Worm (Caenorhabditis elegans): Measurements from ENCODE around the gene C07H4.1.

Gene C07H4.1

ce11 chrII:9054604-9055003 lies 38.9 kb downstream of the C07H4.1 start, which contains the start of gene chmp-7 (continued):
- TF ChIP-seq unc-62 (GFP tag; optimal IDR thresholded peaks at IDR 0.05) (no peak), unc-98 (GFP tag; IDR thresholded peaks at IDR 0.05) (0 out of 2 replicates have a peak, but pooled peaks have one; percentile 65), ceh-8 (GFP tag; optimal IDR thresholded peaks at IDR 0.05) (peak; percentile 22), nhr-85 (tag) (peak; percentile 92), ztf-4 (tag; optimal IDR thresholded peaks at IDR 0.05) (peak; percentile 70), snpc-4 (tag; optimal IDR thresholded peaks at IDR 0.05) (peak; percentile 78), ztf-11 (tag; optimal IDR thresholded peaks at IDR 0.05) (peak in 1 of 2 experiments; percentile 58), nhr-84 (tag; optimal IDR thresholded peaks at IDR 0.05) (no peak), mab-9 (GFP tag; IDR thresholded peaks at IDR 0.05) (peak; percentile 44; the same call in 1 of the 2 replicates), nhr-28 (tag; optimal IDR thresholded peaks at IDR 0.05) (no peak), Y116A8C.19 (tag; optimal IDR thresholded peaks at IDR 0.05; ENCODE audit: borderline replicate concordance) (no peak), lin-13 (GFP tag; optimal IDR thresholded peaks at IDR 0.05) (peak; percentile 79), rnt-1 (tag; optimal IDR thresholded peaks at IDR 0.05) (peak; percentile 92), C16A3.4 (tag; optimal IDR thresholded peaks at IDR 0.05) (peak; percentile 96), fkh-8 (tag; optimal IDR thresholded peaks at IDR 0.05) (peak; percentile 79), unc-130 (tag; optimal IDR thresholded peaks at IDR 0.05) (peak; percentile 92), sox-4 (tag; optimal IDR thresholded peaks at IDR 0.05) (peak; percentile 31), zip-4 (GFP tag; optimal IDR thresholded peaks at IDR 0.05) (peak; percentile 26), nhr-76 (tag; optimal IDR thresholded peaks at IDR 0.05) (no peak), efl-1 (optimal IDR thresholded peaks at IDR 0.05) (peak; percentile 89 to 91), efl-1 (GFP tag; optimal IDR thresholded peaks at IDR 0.05 in 1 of 2) (peak; percentile 89 to 99), ceh-63 (GFP tag; optimal IDR thresholded peaks at IDR 0.05) (no peak), lir-3 (tag; optimal IDR thresholded peaks at IDR 0.05; ENCODE audit: poor library complexity) (peak; percentile 75), lin-15B (tag; optimal IDR thresholded peaks at IDR 0.05) (peak; percentile 81), unc-86 (tag; optimal IDR thresholded peaks at IDR 0.05) (peak; percentile 82), aly-2 (tag; optimal IDR thresholded peaks at IDR 0.05) (peak; percentile 83), fkh-10 (GFP tag; optimal IDR thresholded peaks at IDR 0.05) (peak; percentile 44), nhr-90 (tag; optimal IDR thresholded peaks at IDR 0.05; ENCODE audit: poor library complexity) (peak; percentile 75), egl-27 (tag; optimal IDR thresholded peaks at IDR 0.05) (no peak), blmp-1 (tag; optimal IDR thresholded peaks at IDR 0.05) (peak; percentile 88), fkh-4 (tag; optimal IDR thresholded peaks at IDR 0.05; ENCODE audit: borderline replicate concordance) (no peak), pax-3 (tag; optimal IDR thresholded peaks at IDR 0.05) (peak; percentile 27), skn-1 (tag; optimal IDR thresholded peaks at IDR 0.05) (peak; percentile 61), nhr-20 (tag; optimal IDR thresholded peaks at IDR 0.05) (peak; percentile 87), pag-3 (tag; optimal IDR thresholded peaks at IDR 0.05; ENCODE audit: borderline replicate concordance, insufficient read depth) (peak; percentile 74), F16B12.6 (tag; optimal IDR thresholded peaks at IDR 0.05) (peak; percentile 100), mep-1 (tag; optimal IDR thresholded peaks at IDR 0.05) (peak; percentile 99), mef-2 (tag; optimal IDR thresholded peaks at IDR 0.05) (peak; percentile 16), isw-1 (GFP tag; IDR thresholded peaks at IDR 0.05) (peak; percentile 80), nhr-237 (tag; optimal IDR thresholded peaks at IDR 0.05) (peak; percentile 30), lsy-2 (tag; optimal IDR thresholded peaks at IDR 0.05) (peak; percentile 90 to 93), irx-1 (tag; optimal IDR thresholded peaks at IDR 0.05) (peak; percentile 75), hpl-2 (GFP tag; optimal IDR thresholded peaks at IDR 0.05) (peak; percentile 40), nhr-77 (tag; optimal IDR thresholded peaks at IDR 0.05) (peak; percentile 81), ets-5 (GFP tag; IDR thresholded peaks at IDR 0.05) (no peak), alr-1 (tag; optimal IDR thresholded peaks at IDR 0.05; ENCODE audit: borderline replicate concordance) (no peak), sup-37 (GFP tag; optimal IDR thresholded peaks at IDR 0.05) (peak; percentile 56), grh-1 (GFP tag; IDR thresholded peaks at IDR 0.05) (peak; percentile 50; the same call in 1 of the 2 replicates), mdl-1 (tag; optimal IDR thresholded peaks at IDR 0.05) (peak in 1 of 2 experiments; percentile 50), elt-3 (tag; optimal IDR thresholded peaks at IDR 0.05) (peak in 3 of 6 experiments; percentile 57 to 85 (median 80)), egl-13 (tag; optimal IDR thresholded peaks at IDR 0.05) (peak; percentile 36), ceh-90 (tag; optimal IDR thresholded peaks at IDR 0.05) (no peak), nhr-19 (GFP tag; conservative IDR thresholded peaks at IDR 0.05) (peak; percentile 80)
